Worm (Caenorhabditis elegans) whole organism, L3 larva: ENCODE results near the gene ulp-1.

Source experiments
- R02D3.7 ChIP-seq: fragments of 150-350 bp; optimal IDR thresholded peaks from 2 replicates; lab custom pipeline; 2014; ENCODE audit warnings: missing biosample characterization, missing genetic modification characterization
- ZK546.5 ChIP-seq: sonication (generic microtip); optimal IDR thresholded peaks from 2 replicates; lab custom pipeline; 2017; ENCODE audit warnings: missing biosample characterization, missing genetic modification characterization
- aly-2 ChIP-seq: fragments of 150-350 bp; optimal IDR thresholded peaks from 2 replicates; lab custom pipeline; 2014; ENCODE audit warnings: missing biosample characterization, missing genetic modification characterization
- ceh-16 ChIP-seq: sonication (generic microtip); optimal IDR thresholded peaks from 2 replicates; lab custom pipeline; 2017; ENCODE audit warnings: missing biosample characterization, missing genetic modification characterization
- ceh-28 ChIP-seq: fragments of 150-350 bp; optimal IDR thresholded peaks from 2 replicates; lab custom pipeline; 2014; ENCODE audit warnings: missing biosample characterization, missing genetic modification reagents, missing genetic modification characterization
- ceh-82 ChIP-seq: fragments of 150-350 bp; optimal IDR thresholded peaks from 2 replicates; lab custom pipeline; 2014; ENCODE audit warnings: missing biosample characterization, missing genetic modification characterization
- ceh-9 ChIP-seq: sonication (generic microtip); optimal IDR thresholded peaks from 2 replicates; lab custom pipeline; 2018; ENCODE audit warnings: missing biosample characterization, missing genetic modification characterization
- daf-12 ChIP-seq: fragments of 150-350 bp; optimal IDR thresholded peaks from 2 replicates; lab custom pipeline; 2014; ENCODE audit warnings: missing biosample characterization, missing genetic modification reagents, missing genetic modification characterization
- elt-1 ChIP-seq: fragments of 150-350 bp; optimal IDR thresholded peaks from 2 replicates; lab custom pipeline; 2014; ENCODE audit warnings: missing biosample characterization, missing genetic modification characterization
- elt-2 ChIP-seq: sonication (generic microtip); optimal IDR thresholded peaks from 2 replicates; lab custom pipeline; 2016; ENCODE audit warnings: missing genetic modification reagents, mild to moderate bottlenecking, missing genetic modification characterization, missing compliant biosample characterization
- elt-3 ChIP-seq, 3 experiments: fragments of 150-350 bp in 1 of 3; sonication (generic microtip) in 2 of 3; optimal IDR thresholded peaks; 2 replicates in 2 of 3; 4 replicates in 1 of 3; lab custom pipeline; 2014 to 2017; ENCODE audit warnings: missing biosample characterization in 3 of 3, missing genetic modification characterization in 3 of 3
- eor-1 ChIP-seq, 2 experiments: fragments of 150-350 bp; optimal IDR thresholded peaks; 2 replicates each; lab custom pipeline; 2014 to 2018; ENCODE audit warnings: missing biosample characterization in 2 of 2, missing genetic modification characterization in 2 of 2
- fkh-10 ChIP-seq: sonication (generic microtip); optimal IDR thresholded peaks from 2 replicates; lab custom pipeline; 2017; ENCODE audit warnings: missing biosample characterization, missing genetic modification reagents, missing genetic modification characterization
- fkh-2 ChIP-seq: fragments of 150-350 bp; optimal IDR thresholded peaks from 2 replicates; lab custom pipeline; 2014; ENCODE audit warnings: missing biosample characterization, missing genetic modification reagents, missing genetic modification characterization
- fos-1 ChIP-seq: fragments of 150-350 bp; optimal IDR thresholded peaks from 2 replicates; lab custom pipeline; 2014; ENCODE audit warnings: missing biosample characterization, missing genetic modification characterization
- jun-1 ChIP-seq: fragments of 150-350 bp; optimal IDR thresholded peaks from 2 replicates; lab custom pipeline; 2014; ENCODE audit warnings: missing biosample characterization, missing genetic modification reagents, missing genetic modification characterization
- lin-15B ChIP-seq: fragments of 150-350 bp; optimal IDR thresholded peaks from 2 replicates; lab custom pipeline; 2014; ENCODE audit warnings: missing biosample characterization, missing genetic modification characterization
- lsy-12 ChIP-seq: sonication (generic microtip); optimal IDR thresholded peaks from 2 replicates; lab custom pipeline; 2016; ENCODE audit warnings: mild to moderate bottlenecking, missing genetic modification characterization, missing compliant biosample characterization
- mdl-1 ChIP-seq: fragments of 150-350 bp; optimal IDR thresholded peaks from 2 replicates; lab custom pipeline; 2014; ENCODE audit warnings: missing biosample characterization, missing genetic modification characterization
- mml-1 ChIP-seq: fragments of 150-350 bp; sonication (generic microtip); optimal IDR thresholded peaks from 3 replicates; lab custom pipeline; 2014; ENCODE audit warnings: missing biosample characterization, missing genetic modification characterization
- nfya-1 ChIP-seq: sonication (generic microtip); optimal IDR thresholded peaks from 2 replicates; lab custom pipeline; 2017; ENCODE audit warnings: missing genetic modification characterization, mild to moderate bottlenecking, missing compliant biosample characterization, antibody characterized with exemption, moderate library complexity; ENCODE audit not compliant: insufficient read depth
- nhr-11 ChIP-seq: fragments of 150-350 bp; optimal IDR thresholded peaks from 2 replicates; lab custom pipeline; 2014; ENCODE audit warnings: missing biosample characterization, missing genetic modification characterization
- nhr-23 ChIP-seq: fragments of 150-350 bp; optimal IDR thresholded peaks from 2 replicates; lab custom pipeline; 2014; ENCODE audit warnings: missing biosample characterization, missing genetic modification reagents, missing genetic modification characterization
- nhr-237 ChIP-seq: fragments of 150-350 bp; optimal IDR thresholded peaks from 2 replicates; lab custom pipeline; 2014; ENCODE audit warnings: missing biosample characterization, missing genetic modification characterization
- nhr-25 ChIP-seq: sonication (generic microtip); optimal IDR thresholded peaks from 2 replicates; lab custom pipeline; 2017; ENCODE audit warnings: missing biosample characterization, missing genetic modification characterization
- nhr-28 ChIP-seq: fragments of 150-350 bp; optimal IDR thresholded peaks from 2 replicates; lab custom pipeline; 2014; ENCODE audit warnings: missing biosample characterization, missing genetic modification characterization
- nhr-43 ChIP-seq: sonication (generic microtip); optimal IDR thresholded peaks from 2 replicates; lab custom pipeline; 2016; ENCODE audit warnings: mild to moderate bottlenecking, missing genetic modification characterization, missing compliant biosample characterization; ENCODE audit not compliant: poor library complexity, severe bottlenecking
- nhr-67 ChIP-seq: fragments of 150-350 bp; optimal IDR thresholded peaks from 2 replicates; lab custom pipeline; 2014; ENCODE audit warnings: missing biosample characterization, missing genetic modification characterization
- nhr-76 ChIP-seq: fragments of 150-350 bp; sonication (generic microtip); optimal IDR thresholded peaks from 5 replicates; lab custom pipeline; 2014; ENCODE audit warnings: missing biosample characterization, missing genetic modification characterization
- nhr-77 ChIP-seq: fragments of 150-350 bp; optimal IDR thresholded peaks from 2 replicates; lab custom pipeline; 2014; ENCODE audit warnings: missing biosample characterization, missing genetic modification characterization
- pha-4 ChIP-seq: fragments of 150-350 bp; optimal IDR thresholded peaks from 2 replicates; lab custom pipeline; 2014; ENCODE audit warnings: missing biosample characterization, missing genetic modification reagents, missing genetic modification characterization
- pqm-1 ChIP-seq: fragments of 150-350 bp; optimal IDR thresholded peaks from 2 replicates; lab custom pipeline; 2017; ENCODE audit warnings: missing biosample characterization, missing genetic modification characterization, inconsistent platforms
- sea-2 ChIP-seq: fragments of 150-350 bp; sonication (generic microtip); optimal IDR thresholded peaks from 4 replicates; lab custom pipeline; 2014; ENCODE audit warnings: missing biosample characterization, missing genetic modification reagents, missing genetic modification characterization
- skn-1 ChIP-seq: fragments of 150-350 bp; optimal IDR thresholded peaks from 2 replicates; lab custom pipeline; 2014; ENCODE audit warnings: missing biosample characterization, missing genetic modification characterization
- snpc-4 ChIP-seq: fragments of 150-350 bp; optimal IDR thresholded peaks from 2 replicates; lab custom pipeline; 2014; ENCODE audit warnings: missing biosample characterization, missing genetic modification characterization
- tbx-2 ChIP-seq: sonication (generic microtip); optimal IDR thresholded peaks from 2 replicates; lab custom pipeline; 2016; ENCODE audit warnings: mild to moderate bottlenecking, missing genetic modification characterization, missing compliant biosample characterization
- unc-39 ChIP-seq: sonication (generic microtip); optimal IDR thresholded peaks from 4 replicates; lab custom pipeline; 2017; ENCODE audit warnings: missing biosample characterization, missing genetic modification characterization
- zag-1 ChIP-seq: fragments of 150-350 bp; optimal IDR thresholded peaks from 2 replicates; lab custom pipeline; 2014; ENCODE audit warnings: missing biosample characterization, missing genetic modification characterization

The ulp-1 gene

DNA sequence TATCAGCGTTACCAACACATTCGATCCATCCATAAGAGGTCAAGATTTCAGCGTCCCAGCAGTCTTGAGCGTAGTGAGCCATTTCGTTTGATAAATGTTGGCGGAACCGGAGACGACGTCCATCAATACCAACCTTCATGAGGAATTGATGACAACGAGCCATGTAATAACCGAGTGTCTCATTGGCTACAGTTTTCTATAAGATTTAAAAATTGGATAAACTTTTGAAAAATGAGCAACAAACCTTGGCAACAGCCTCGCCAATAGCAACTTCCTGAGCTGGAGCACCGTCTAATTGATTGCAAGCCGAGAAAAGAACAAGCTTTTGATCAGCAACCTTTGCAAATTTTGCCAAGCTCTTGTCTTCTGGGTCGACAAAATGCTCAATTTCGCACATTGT lies 8.8 kb downstream of the ulp-1 start:
- TF ChIP-seq daf-12 (tag; lab: Kevin White, UChicago) (no peak), snpc-4 (no peak), nhr-11 (no peak), aly-2 (tag; lab: Kevin White, UChicago) (no peak), nhr-25 (no peak), ceh-82 (no peak), tbx-2 (no peak), eor-1 (tag; optimal IDR thresholded peaks at IDR 0.05; lab: Kevin White, UChicago) (no peak), ceh-9 (tag; lab: Kevin White, UChicago) (no peak), mml-1 (tag; lab: Kevin White, UChicago) (no peak), nhr-23 (tag; lab: Kevin White, UChicago) (no peak), fkh-10 (GFP tag; lab: Kevin White, UChicago) (no peak), elt-1 (tag; lab: Kevin White, UChicago) (no peak), zag-1 (tag; lab: Kevin White, UChicago) (no peak), elt-2 (no peak), ZK546.5 (no peak), mdl-1 (tag; lab: Kevin White, UChicago) (no peak)

DNA sequence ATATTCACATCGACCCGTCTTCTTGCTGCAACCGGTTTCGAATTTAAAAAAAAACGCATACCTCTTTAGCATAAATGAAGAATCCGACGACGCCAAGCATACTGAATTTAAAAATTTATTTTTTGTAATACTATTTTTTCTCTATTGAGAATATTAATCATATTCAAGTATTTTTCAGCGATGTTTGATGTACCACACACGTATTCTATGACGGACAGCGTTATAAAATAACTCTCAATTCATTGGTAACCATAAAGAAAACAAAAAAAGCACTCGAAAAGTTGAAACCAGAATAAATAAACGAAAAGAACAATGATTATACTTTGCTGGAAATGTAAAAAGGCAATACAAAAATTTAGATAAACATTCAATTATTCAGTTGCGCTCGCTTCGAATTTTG lies 10.1 kb downstream of the ulp-1 start, which contains the start of gene T10F2.5:
TSS of gene T10F2.5 (minus strand) at position 101 of the 400 bp plus-strand sequence.
- TF ChIP-seq nhr-11: no peak
- TF ChIP-seq fos-1 (tag; lab: Kevin White, UChicago): no peak
- TF ChIP-seq mml-1 (tag; lab: Kevin White, UChicago): no peak
- TF ChIP-seq ceh-28 (tag; lab: Kevin White, UChicago): no peak
- TF ChIP-seq eor-1 (tag; optimal IDR thresholded peaks at IDR 0.05; lab: Kevin White, UChicago): no peak
- TF ChIP-seq fkh-10 (GFP tag; lab: Kevin White, UChicago): no peak
- TF ChIP-seq nhr-76: no peak
- TF ChIP-seq unc-39 (tag; lab: Kevin White, UChicago): no peak
- TF ChIP-seq tbx-2: no peak
- TF ChIP-seq fkh-2: no peak
- peak; percentile 0 for TF ChIP-seq nhr-23 (tag; lab: Kevin White, UChicago)
- TF ChIP-seq mdl-1 (tag; lab: Kevin White, UChicago): no peak
- TF ChIP-seq nfya-1: no peak
- TF ChIP-seq nhr-43: peak; percentile 9

DNA sequence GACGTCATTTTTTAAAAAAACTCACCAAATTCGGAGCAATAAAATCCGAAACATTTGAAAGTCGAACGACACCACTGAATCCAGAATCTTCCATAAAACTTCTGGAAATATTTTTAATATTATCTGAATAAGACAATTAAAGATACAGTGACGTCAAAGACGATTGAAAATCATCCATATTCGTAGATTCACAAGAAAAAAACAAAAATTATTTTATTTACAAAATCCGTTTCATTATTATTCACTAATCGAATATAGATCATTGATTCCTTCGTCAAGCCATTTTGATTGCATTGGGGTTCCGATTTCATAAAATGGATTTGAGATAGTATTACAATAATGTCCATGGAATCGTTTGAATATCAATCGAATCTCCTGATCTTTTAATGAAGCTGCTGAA lies 10.9 kb downstream of the ulp-1 start, which contains the start of gene oxy-4:
TSS of gene oxy-4 (minus strand) at position 101 of the 400 bp plus-strand sequence.
- TF ChIP-seq lsy-12 (tag; lab: Kevin White, UChicago) (no peak), nhr-43 (no peak)
- TF ChIP-seq, all 47 proteins: peak for 0

DNA sequence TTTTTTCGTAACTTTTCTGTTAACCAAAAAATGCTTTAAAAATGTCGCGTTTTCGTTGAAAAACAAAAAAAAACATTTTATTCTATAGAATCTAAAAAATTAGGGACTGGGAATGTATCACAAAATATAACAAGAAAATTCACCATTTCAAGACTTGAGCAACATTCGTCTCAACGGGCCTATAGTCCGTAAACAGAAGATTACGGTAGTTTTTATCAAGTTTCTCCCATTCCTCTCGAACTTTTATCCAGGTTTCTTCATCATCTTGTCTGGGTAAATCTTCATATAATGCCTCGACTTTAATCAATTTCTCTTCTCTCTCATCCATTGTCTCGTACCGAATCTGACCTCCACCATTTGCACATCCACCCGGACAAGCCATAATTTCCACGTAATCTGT lies 14.2 kb downstream of the ulp-1 start:
- no peak for TF ChIP-seq zag-1 (tag; lab: Kevin White, UChicago)
- no peak for TF ChIP-seq sea-2 (GFP tag; lab: Kevin White, UChicago)
- no peak for TF ChIP-seq unc-39 (tag; lab: Kevin White, UChicago)
- TF ChIP-seq R02D3.7 (tag; lab: Kevin White, UChicago): no peak
- TF ChIP-seq nhr-67 (tag; lab: Kevin White, UChicago): no peak
- TF ChIP-seq lsy-12 (tag; lab: Kevin White, UChicago): no peak
- TF ChIP-seq fos-1 (tag; lab: Kevin White, UChicago): no peak
- no peak for TF ChIP-seq nhr-76

DNA sequence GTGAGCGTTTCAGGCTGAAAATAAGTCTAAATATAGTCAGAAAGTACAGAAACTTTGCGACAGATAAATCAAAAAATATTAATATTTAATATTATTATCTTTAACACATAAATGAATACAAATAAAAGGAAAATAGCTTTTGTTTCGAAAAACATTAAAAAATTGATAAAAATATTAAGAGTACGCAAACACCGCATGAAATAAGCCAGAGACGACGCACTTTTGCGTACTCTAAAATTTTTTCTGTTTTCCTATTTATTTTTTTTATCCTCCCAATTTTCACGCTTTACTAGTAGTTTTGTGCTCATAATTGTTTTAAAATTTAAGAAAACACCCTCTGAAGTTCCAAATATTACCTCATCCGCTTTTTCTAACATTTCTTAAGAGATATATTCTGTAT lies 16.5 kb downstream of the ulp-1 start, which contains the start of the genes rbm-42 and grwd-1:
TSS of gene rbm-42 (minus strand) at position 93 of the 400 bp plus-strand sequence.
TSS of gene grwd-1 (plus strand) at position 328 of the 400 bp plus-strand sequence.
- TF ChIP-seq pha-4 (tag; lab: Kevin White, UChicago): peak; percentile 76
- peak; percentile 26 for TF ChIP-seq lin-15B (tag; lab: Kevin White, UChicago)
- no peak for TF ChIP-seq R02D3.7 (tag; lab: Kevin White, UChicago)
- TF ChIP-seq ceh-28 (tag; lab: Kevin White, UChicago): no peak

DNA sequence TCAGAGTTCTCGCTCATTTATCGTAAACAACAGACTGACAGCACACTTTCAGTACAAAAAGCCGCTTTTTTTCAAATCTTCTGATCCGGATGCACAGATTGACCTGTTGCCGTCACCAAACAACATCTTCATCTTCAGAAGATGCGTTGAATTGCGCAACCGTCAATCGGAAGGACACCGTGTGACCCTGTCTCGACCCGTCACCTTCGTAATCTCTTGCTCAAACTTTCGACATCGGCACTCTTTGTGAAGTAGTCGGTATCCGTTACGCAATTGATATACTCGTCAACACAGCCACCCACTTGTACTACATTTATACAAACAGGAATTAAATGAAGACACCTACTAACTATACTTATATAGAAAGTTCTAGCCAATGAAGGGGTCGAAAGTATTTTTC lies 18.6 kb downstream of the ulp-1 start:
- TF ChIP-seq ceh-16 (tag; lab: Kevin White, UChicago) (no peak), aly-2 (tag; lab: Kevin White, UChicago) (no peak), mdl-1 (tag; lab: Kevin White, UChicago) (no peak), nhr-77 (tag; lab: Kevin White, UChicago) (no peak), nhr-237 (tag; lab: Kevin White, UChicago) (no peak), mml-1 (tag; lab: Kevin White, UChicago) (no peak), nhr-28 (tag; lab: Kevin White, UChicago) (no peak), elt-3 (tag; optimal IDR thresholded peaks at IDR 0.05; lab: Kevin White, UChicago) (no peak), tbx-2 (no peak), lin-15B (tag; lab: Kevin White, UChicago) (no peak), ceh-82 (no peak), pqm-1 (tag; lab: Kevin White, UChicago) (no peak), jun-1 (tag; lab: Kevin White, UChicago) (no peak), ceh-28 (tag; lab: Kevin White, UChicago) (no peak), fos-1 (tag; lab: Kevin White, UChicago) (no peak), skn-1 (tag; lab: Kevin White, UChicago) (no peak), fkh-10 (GFP tag; lab: Kevin White, UChicago) (no peak), unc-39 (tag; lab: Kevin White, UChicago) (no peak), nhr-25 (no peak), ceh-9 (tag; lab: Kevin White, UChicago) (no peak)
